Worm (Caenorhabditis elegans): ENCODE measurements around the gene F29G9.1.
A peak's percentile ranks its signal among the peaks of the same experiment; 100 is the strongest.
"Not testable (repeated sequence)": the region's sequence is repeated elsewhere in the genome, so short reads cannot be mapped to it uniquely, and the experiment has no call there.

Gene F29G9.1

ce11 chrV:6038405-6039151, at the start of gene F29G9.1:
Gene F29G9.1, plus strand, starts transcription at chrV:6039101.
- not testable (repeated sequence) for TF ChIP-seq him-1, W03F9.2, dao-5 (tag; optimal IDR thresholded peaks at IDR 0.05)

DNA sequence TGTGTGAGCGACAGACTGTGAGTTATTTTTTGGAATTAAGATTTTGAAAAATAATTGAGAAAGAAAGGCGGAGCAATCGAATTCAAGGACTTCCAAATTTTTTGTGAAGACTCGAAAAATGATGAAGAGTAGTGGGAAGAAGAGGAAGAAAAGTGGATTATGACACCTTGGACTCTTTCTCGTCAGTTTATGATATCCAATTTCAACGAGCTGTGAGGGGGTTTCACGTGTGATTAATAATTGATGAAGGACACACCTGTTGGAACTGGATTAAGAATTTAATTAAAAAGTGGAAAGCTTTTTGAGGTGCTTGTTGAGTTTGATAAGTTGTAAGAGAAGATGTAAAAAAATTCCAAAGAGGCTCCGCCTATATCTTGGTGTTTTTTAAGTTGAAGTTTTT, 48.5 kb upstream of the F29G9.1 start, which contains the start of gene fut-8:
Gene fut-8 (minus strand): TSS at position 101 of the 400 bp plus-strand sequence.
- no peak for TF ChIP-seq W03F9.2 (tag; optimal IDR thresholded peaks at IDR 0.05)
- TF ChIP-seq dao-5 (tag; optimal IDR thresholded peaks at IDR 0.05): no peak

DNA sequence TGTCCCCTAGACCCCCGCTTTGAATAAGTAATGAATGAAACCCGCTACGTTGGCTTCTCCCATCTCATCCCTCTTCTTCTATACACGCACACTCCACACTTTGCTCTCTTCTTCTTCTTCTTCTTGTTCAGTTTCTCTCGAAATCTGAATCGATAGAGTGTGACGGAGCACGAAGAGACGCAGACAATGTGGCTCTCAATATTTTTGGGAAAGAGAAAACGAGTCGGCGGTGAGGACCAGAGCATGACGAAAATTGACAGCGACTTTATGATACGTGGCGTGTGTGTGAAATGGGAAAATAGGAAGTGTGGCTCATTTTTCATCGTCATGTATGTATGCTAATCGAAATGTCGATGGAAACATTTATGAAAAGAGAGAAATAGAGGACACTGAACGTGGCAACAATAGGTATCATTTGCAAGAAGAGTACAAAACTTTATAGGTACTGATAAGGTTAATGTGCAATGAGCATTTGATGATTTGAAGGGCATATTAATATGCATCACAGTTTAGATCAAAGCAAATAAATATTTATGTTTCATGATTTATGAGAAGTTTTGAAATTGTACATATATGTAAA, 47.3 kb upstream of the F29G9.1 start:
- peak; percentile 48 for TF ChIP-seq him-1 (tag; optimal IDR thresholded peaks at IDR 0.05)
- TF ChIP-seq dao-5 (tag; optimal IDR thresholded peaks at IDR 0.05): no peak

ce11 chrV:5995598-5995997, 43.3 kb upstream of the F29G9.1 start:
- TF ChIP-seq W03F9.2 (tag; optimal IDR thresholded peaks at IDR 0.05): no peak
- TF ChIP-seq him-1 (tag; optimal IDR thresholded peaks at IDR 0.05): no peak
- no peak for TF ChIP-seq dao-5 (tag; optimal IDR thresholded peaks at IDR 0.05)

DNA sequence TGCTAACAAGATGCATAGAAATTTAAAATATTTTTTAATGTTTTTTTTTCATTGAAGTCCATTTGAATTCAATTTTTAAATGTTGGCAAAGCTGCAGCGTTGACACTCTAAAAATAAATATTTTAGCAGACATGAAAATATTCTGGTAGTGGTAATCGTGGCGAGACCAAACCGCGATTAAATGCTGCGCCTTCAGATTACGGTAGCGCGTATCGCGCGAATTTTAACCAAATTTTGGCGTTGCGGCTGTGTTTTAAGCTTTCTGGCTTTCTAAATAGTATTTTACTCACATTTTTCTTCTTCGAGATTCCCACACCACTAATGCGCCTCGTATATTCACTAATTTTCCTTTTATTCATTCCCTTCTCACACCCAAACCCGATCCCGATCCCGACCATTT, 42.8 kb upstream of the F29G9.1 start, which contains the start of gene cpg-4:
Gene cpg-4 (plus strand): TSS at position 303 of the 400 bp plus-strand sequence.
- TF ChIP-seq him-1 (tag; optimal IDR thresholded peaks at IDR 0.05) (no peak), dao-5 (tag; optimal IDR thresholded peaks at IDR 0.05) (no peak), W03F9.2 (tag; optimal IDR thresholded peaks at IDR 0.05) (no peak)

- TF ChIP-seq W03F9.2 (tag; optimal IDR thresholded peaks at IDR 0.05) (peak; percentile 72), dao-5 (tag; optimal IDR thresholded peaks at IDR 0.05) (no peak), him-1 (tag; optimal IDR thresholded peaks at IDR 0.05) (peak; percentile 51)
Measured at ce11 chrV:6000368-6000802, 38.5 kb upstream of the F29G9.1 start.

DNA sequence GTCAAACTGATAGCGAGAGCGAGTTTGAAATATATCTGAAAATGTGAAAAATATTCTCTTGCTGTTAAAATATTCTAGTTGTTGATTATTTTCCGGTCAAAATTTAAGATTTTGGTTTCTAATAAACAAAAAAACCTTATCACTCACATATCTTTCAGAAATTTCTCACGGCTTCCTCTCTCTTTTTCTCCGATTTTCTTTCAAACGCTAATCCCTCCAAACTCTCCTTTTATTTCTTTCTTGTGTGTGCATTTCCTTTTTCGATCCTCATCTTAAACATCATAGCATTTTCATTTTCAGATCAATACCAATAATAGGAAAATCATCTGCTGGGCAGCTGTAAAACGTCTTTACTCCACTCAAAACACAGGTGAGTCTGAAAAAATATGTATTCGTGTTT, 35.6 kb upstream of the F29G9.1 start, which contains the start of gene fos-1:
Gene fos-1 (plus strand): TSS at position 301 of the 400 bp plus-strand sequence.
- no peak for TF ChIP-seq him-1 (tag; optimal IDR thresholded peaks at IDR 0.05)
- no peak for TF ChIP-seq dao-5 (tag; optimal IDR thresholded peaks at IDR 0.05)
- TF ChIP-seq W03F9.2 (tag; optimal IDR thresholded peaks at IDR 0.05): no peak

ce11 chrV:6007927-6008326, 31.0 kb upstream of the F29G9.1 start:
- TF ChIP-seq W03F9.2 (tag; optimal IDR thresholded peaks at IDR 0.05): no peak
- no peak for TF ChIP-seq dao-5 (tag; optimal IDR thresholded peaks at IDR 0.05)
- TF ChIP-seq him-1 (tag; optimal IDR thresholded peaks at IDR 0.05): no peak

- TF ChIP-seq him-1 (tag; optimal IDR thresholded peaks at IDR 0.05) (no peak), W03F9.2 (tag; optimal IDR thresholded peaks at IDR 0.05) (no peak)
Measured at ce11 chrV:6010642-6011041, 28.3 kb upstream of the F29G9.1 start.

ce11 chrV:6012401-6012800, 26.5 kb upstream of the F29G9.1 start:
- TF ChIP-seq W03F9.2 (tag; optimal IDR thresholded peaks at IDR 0.05) (no peak), him-1 (tag; optimal IDR thresholded peaks at IDR 0.05) (no peak), dao-5 (tag; optimal IDR thresholded peaks at IDR 0.05) (no peak)

DNA sequence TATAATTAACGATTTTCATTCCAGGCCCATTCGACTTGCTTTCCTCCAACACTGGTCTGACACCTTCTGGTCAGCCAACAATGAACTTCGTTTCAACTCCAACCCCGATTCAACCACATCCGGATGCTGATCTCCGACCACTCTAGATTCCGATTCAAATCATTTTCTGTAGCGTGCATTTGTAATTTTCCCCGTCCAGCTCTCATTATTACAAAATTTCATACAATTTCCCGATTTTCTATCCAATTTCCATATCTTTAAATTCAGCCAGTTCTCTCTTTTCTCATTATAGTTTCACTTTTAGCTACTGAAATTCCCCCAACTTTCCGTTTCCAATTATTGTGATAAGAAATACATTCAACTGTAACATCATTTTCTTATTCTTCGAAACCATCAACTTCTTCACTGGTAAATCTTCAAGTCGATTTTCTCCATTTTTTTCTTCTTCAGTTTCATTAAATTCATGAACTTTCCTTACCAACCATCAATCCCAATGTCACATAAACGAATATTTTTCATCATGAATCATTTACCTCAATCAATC, 23.3 kb upstream of the F29G9.1 start:
- TF ChIP-seq him-1 (tag; optimal IDR thresholded peaks at IDR 0.05): no peak
- no peak for TF ChIP-seq W03F9.2 (tag; optimal IDR thresholded peaks at IDR 0.05)
- no peak for TF ChIP-seq dao-5 (tag; optimal IDR thresholded peaks at IDR 0.05)

ce11 chrV:6016097-6016496, 22.8 kb upstream of the F29G9.1 start:
- TF ChIP-seq dao-5 (tag; optimal IDR thresholded peaks at IDR 0.05): no peak
- TF ChIP-seq him-1 (tag; optimal IDR thresholded peaks at IDR 0.05): no peak
- no peak for TF ChIP-seq W03F9.2 (tag; optimal IDR thresholded peaks at IDR 0.05)

DNA sequence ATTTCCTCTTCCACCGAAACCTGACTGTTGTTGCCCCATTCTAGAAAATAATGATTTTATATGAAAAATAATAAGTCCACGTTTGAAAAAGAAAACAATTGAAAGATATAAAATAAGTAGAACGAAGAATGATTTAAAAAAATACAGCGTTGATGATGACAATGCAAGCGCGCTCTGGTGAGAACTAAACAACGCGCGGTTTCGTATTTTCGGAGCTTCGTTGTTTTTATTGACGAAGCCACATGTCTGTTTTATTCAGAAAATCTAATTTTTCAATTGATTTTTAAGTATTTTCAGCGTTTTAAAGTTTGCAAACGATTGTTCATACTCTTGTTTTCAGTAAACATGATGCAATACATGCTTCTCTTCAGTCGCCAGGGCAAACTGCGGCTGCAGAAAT, 21.3 kb upstream of the F29G9.1 start, which contains the start of the genes rpt-2 and aps-1:
Gene rpt-2 (minus strand): TSS at position 40 of the 400 bp plus-strand sequence.
Gene aps-1 (plus strand): TSS at position 341 of the 400 bp plus-strand sequence.
- no peak for TF ChIP-seq him-1 (tag; optimal IDR thresholded peaks at IDR 0.05)
- peak; percentile 90 for TF ChIP-seq W03F9.2 (tag; optimal IDR thresholded peaks at IDR 0.05)
- no peak for TF ChIP-seq dao-5 (tag; optimal IDR thresholded peaks at IDR 0.05)

ce11 chrV:6018944-6019450, 19.9 kb upstream of the F29G9.1 start, which contains the start of gene picc-1:
Gene picc-1, plus strand, starts transcription at chrV:6018994.
- TF ChIP-seq W03F9.2 (tag; optimal IDR thresholded peaks at IDR 0.05): no peak
- no peak for TF ChIP-seq dao-5 (tag; optimal IDR thresholded peaks at IDR 0.05)
- no peak for TF ChIP-seq him-1 (tag; optimal IDR thresholded peaks at IDR 0.05)
